Worm (Caenorhabditis elegans) whole organism, L3 larva: ENCODE measurements around the gene C34E10.9.

Source experiments
- ZK546.5 ChIP-seq: sonication (generic microtip); optimal IDR thresholded peaks from 2 replicates; lab custom pipeline; 2017; ENCODE audit warnings: missing biosample characterization, missing genetic modification characterization
- ceh-82 ChIP-seq: fragments of 150-350 bp; optimal IDR thresholded peaks from 2 replicates; lab custom pipeline; 2014; ENCODE audit warnings: missing biosample characterization, missing genetic modification characterization
- jun-1 ChIP-seq: fragments of 150-350 bp; optimal IDR thresholded peaks from 2 replicates; lab custom pipeline; 2014; ENCODE audit warnings: missing biosample characterization, missing genetic modification reagents, missing genetic modification characterization
- nhr-25 ChIP-seq: sonication (generic microtip); optimal IDR thresholded peaks from 2 replicates; lab custom pipeline; 2017; ENCODE audit warnings: missing biosample characterization, missing genetic modification characterization
- pha-4 ChIP-seq: fragments of 150-350 bp; optimal IDR thresholded peaks from 2 replicates; lab custom pipeline; 2014; ENCODE audit warnings: missing biosample characterization, missing genetic modification reagents, missing genetic modification characterization
- snpc-4 ChIP-seq: fragments of 150-350 bp; optimal IDR thresholded peaks from 2 replicates; lab custom pipeline; 2014; ENCODE audit warnings: missing biosample characterization, missing genetic modification characterization
- unc-62 ChIP-seq: fragments of 150-350 bp; sonication (generic microtip); optimal IDR thresholded peaks from 4 replicates; lab custom pipeline; 2014; ENCODE audit warnings: missing biosample characterization, missing genetic modification reagents, missing genetic modification characterization
- ztf-11 ChIP-seq: fragments of 150-350 bp; optimal IDR thresholded peaks from 2 replicates; lab custom pipeline; 2014; ENCODE audit warnings: missing biosample characterization, missing genetic modification characterization

DNA sequence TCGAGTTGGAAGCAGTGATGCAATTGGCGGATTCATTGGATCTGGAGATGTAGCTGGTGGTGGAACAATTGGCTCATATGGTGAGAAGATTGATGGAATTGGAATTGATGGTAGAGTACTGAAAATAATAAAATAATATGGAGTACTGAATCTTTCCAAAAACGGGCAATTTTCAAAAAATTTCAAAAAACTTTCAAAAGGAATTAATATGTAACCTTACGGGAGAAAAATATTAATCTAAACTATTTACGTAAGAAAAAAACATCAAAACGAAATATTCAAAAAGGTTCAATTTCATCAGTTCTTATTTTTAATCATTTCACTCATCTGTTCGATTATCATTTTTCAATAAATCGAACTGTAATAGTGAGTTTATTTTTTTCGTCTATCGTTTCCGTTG is 6.6 kb upstream of the C34E10.9 start, which contains the start of gene ZC395.4:
- no peak for TF ChIP-seq ztf-11 (tag; lab: Kevin White, UChicago)
- no peak for TF ChIP-seq snpc-4 (tag; lab: Kevin White, UChicago)
- no peak for TF ChIP-seq ZK546.5 (tag; lab: Kevin White, UChicago)
- TF ChIP-seq pha-4 (tag; lab: Kevin White, UChicago): no peak
- no peak for TF ChIP-seq ceh-82
- no peak for TF ChIP-seq nhr-25 (tag; lab: Kevin White, UChicago)
- no peak for TF ChIP-seq jun-1 (tag; lab: Kevin White, UChicago)
- TF ChIP-seq unc-62: no peak
